In the genomic region with DNA sequence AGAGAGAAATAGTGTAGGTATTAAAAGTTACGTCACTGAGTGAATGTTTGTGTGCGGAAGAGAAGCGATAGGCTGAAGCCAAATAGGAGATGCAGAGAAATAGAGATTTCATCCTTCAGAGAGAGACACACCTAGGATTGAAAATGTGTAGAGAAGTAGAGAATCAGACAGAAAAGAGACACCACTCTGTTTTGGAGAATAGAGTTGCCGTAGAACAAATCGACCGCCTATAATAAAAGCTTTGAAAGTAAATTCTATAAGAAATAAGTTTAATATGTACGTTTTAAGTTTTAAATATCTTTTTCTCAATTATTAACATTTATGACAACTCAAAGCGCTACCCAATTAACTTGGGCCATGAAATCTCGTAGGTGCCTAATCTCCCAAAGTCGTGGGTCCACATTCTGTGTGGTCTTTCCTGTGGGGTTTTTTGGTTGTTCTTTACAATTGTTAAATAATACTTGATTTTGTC, we compare ENCODE assay signal across 4 worm cellular contexts.
A peak's percentile ranks its signal among the peaks of the same experiment; 100 is the strongest.
TF ChIP-seq lines count a peak whose summit lies in the region.

A gene (plus strand): TSS at position 448 of the 472 bp plus-strand sequence.

TF ChIP-seq in whole organism, L2 larva, 48 proteins besides CTCF, POLR2A, EP300 and RAD21 (continues in another document):
- TF ChIP-seq egl-27 (tag; optimal IDR thresholded peaks at IDR 0.05; lab: Kevin White, UChicago) = peak; percentile 9
- TF ChIP-seq aly-2 (tag; optimal IDR thresholded peaks at IDR 0.05; lab: Kevin White, UChicago) = no peak
- TF ChIP-seq skn-1 (tag; optimal IDR thresholded peaks at IDR 0.05; lab: Kevin White, UChicago) = no peak
- TF ChIP-seq elt-1 (tag; optimal IDR thresholded peaks at IDR 0.05; lab: Kevin White, UChicago) = no peak
- TF ChIP-seq sem-4 (tag; optimal IDR thresholded peaks at IDR 0.05; lab: Kevin White, UChicago) = peak; percentile 47
- TF ChIP-seq nhr-237 (tag; optimal IDR thresholded peaks at IDR 0.05; lab: Kevin White, UChicago) = no peak
- TF ChIP-seq nhr-77 (tag; optimal IDR thresholded peaks at IDR 0.05; lab: Kevin White, UChicago) = no peak
- peak; percentile 91 for TF ChIP-seq crh-2 (tag; optimal IDR thresholded peaks at IDR 0.05; lab: Kevin White, UChicago)
- no peak for TF ChIP-seq R02D3.7 (tag; optimal IDR thresholded peaks at IDR 0.05; lab: Kevin White, UChicago)
- TF ChIP-seq sma-3 (GFP tag; optimal IDR thresholded peaks at IDR 0.05; lab: Kevin White, UChicago) = peak; percentile 79
- TF ChIP-seq peb-1 (tag; optimal IDR thresholded peaks at IDR 0.05; lab: Kevin White, UChicago) = no peak
- no peak for TF ChIP-seq nhr-23 (tag; optimal IDR thresholded peaks at IDR 0.05; lab: Kevin White, UChicago)
- TF ChIP-seq lin-13 (GFP tag; optimal IDR thresholded peaks at IDR 0.05; lab: Kevin White, UChicago) = peak; percentile 79
- TF ChIP-seq zag-1 (tag; optimal IDR thresholded peaks at IDR 0.05; lab: Kevin White, UChicago) = no peak
- no peak for TF ChIP-seq unc-62 (GFP tag; optimal IDR thresholded peaks at IDR 0.05; lab: Kevin White, UChicago)
- no peak for TF ChIP-seq nhr-10 (tag; optimal IDR thresholded peaks at IDR 0.05; lab: Kevin White, UChicago)
- peak; percentile 64 for TF ChIP-seq nhr-21 (tag; optimal IDR thresholded peaks at IDR 0.05; lab: Kevin White, UChicago)
- peak; percentile 80 for TF ChIP-seq F13H6.1 (tag; optimal IDR thresholded peaks at IDR 0.05; lab: Kevin White, UChicago)
- peak; percentile 41 for TF ChIP-seq gmeb-1 (tag; optimal IDR thresholded peaks at IDR 0.05; lab: Kevin White, UChicago)
- no peak for TF ChIP-seq elt-3 (tag; optimal IDR thresholded peaks at IDR 0.05; lab: Kevin White, UChicago)
- peak; percentile 64 for TF ChIP-seq nhr-6 (tag; optimal IDR thresholded peaks at IDR 0.05; lab: Kevin White, UChicago)
- peak; percentile 83 for TF ChIP-seq nhr-129 (tag; optimal IDR thresholded peaks at IDR 0.05; lab: Kevin White, UChicago)

TF ChIP-seq in whole organism, L4 larva, 104 proteins besides CTCF, POLR2A, EP300 and RAD21 (continues in another document):
- TF ChIP-seq nhr-102 (tag; optimal IDR thresholded peaks at IDR 0.05; lab: Kevin White, UChicago) = peak; percentile 4
- peak; percentile 66 for TF ChIP-seq nhr-6 (tag; optimal IDR thresholded peaks at IDR 0.05; lab: Kevin White, UChicago)
- TF ChIP-seq unc-62 (GFP tag; optimal IDR thresholded peaks at IDR 0.05 in 1 of 2; lab: Kevin White, UChicago) = peak in 1 of 2 experiments; percentile 9
- no peak for TF ChIP-seq unc-62 (tag; optimal IDR thresholded peaks at IDR 0.05; lab: Kevin White, UChicago)
- no peak for TF ChIP-seq nhr-41 (GFP tag; IDR thresholded peaks at IDR 0.05; lab: Robert Waterston, UW)
- TF ChIP-seq dmd-6 (GFP tag; IDR thresholded peaks at IDR 0.05; lab: Robert Waterston, UW) = peak; percentile 59
- peak; percentile 47 for TF ChIP-seq T20F7.1 (GFP tag; optimal IDR thresholded peaks at IDR 0.05; lab: Kevin White, UChicago)
- peak; percentile 38 to 48 for TF ChIP-seq mdl-1 (tag; optimal IDR thresholded peaks at IDR 0.05; lab: Kevin White, UChicago)
- peak; percentile 3 for TF ChIP-seq unc-130 (GFP tag; optimal IDR thresholded peaks at IDR 0.05; lab: Kevin White, UChicago)
- TF ChIP-seq daf-19 (GFP tag; conservative IDR thresholded peaks at IDR 0.05; lab: Robert Waterston, UW) = no peak
- 0 out of 2 replicates have a peak, but pooled peaks have one; percentile 11 for TF ChIP-seq lin-1 (GFP tag; IDR thresholded peaks at IDR 0.05; lab: Robert Waterston, UW)
- peak; percentile 68 for TF ChIP-seq dpl-1 (GFP tag; optimal IDR thresholded peaks at IDR 0.05; lab: Kevin White, UChicago)
- no peak for TF ChIP-seq vab-7 (GFP tag; IDR thresholded peaks at IDR 0.05; lab: Robert Waterston, UW)
- TF ChIP-seq hmg-1.1 (GFP tag; IDR thresholded peaks at IDR 0.05; lab: Robert Waterston, UW) = peak; percentile 85
- peak; percentile 97 for TF ChIP-seq dve-1 (tag; optimal IDR thresholded peaks at IDR 0.05; lab: Kevin White, UChicago; ENCODE audit: insufficient read depth)
- peak; percentile 12 for TF ChIP-seq F37D6.2 (tag; optimal IDR thresholded peaks at IDR 0.05; lab: Kevin White, UChicago)
- TF ChIP-seq ztf-7 (tag; optimal IDR thresholded peaks at IDR 0.05; lab: Kevin White, UChicago) = peak; percentile 63
- peak; percentile 39; the same call in 1 of the 2 replicates for TF ChIP-seq pha-4 (GFP tag; IDR thresholded peaks at IDR 0.05; lab: Robert Waterston, UW)
- peak; percentile 18 for TF ChIP-seq pha-4 (tag; optimal IDR thresholded peaks at IDR 0.05; lab: Kevin White, UChicago)
- no peak for TF ChIP-seq zag-1 (tag; optimal IDR thresholded peaks at IDR 0.05; lab: Kevin White, UChicago)
- peak; percentile 28 for TF ChIP-seq nhr-77 (tag; optimal IDR thresholded peaks at IDR 0.05; lab: Kevin White, UChicago)

TF ChIP-seq in whole organism, late embryonic, 69 proteins besides CTCF, POLR2A, EP300 and RAD21 (continues in another document):
- no peak for TF ChIP-seq C38D4.7 (GFP tag; optimal IDR thresholded peaks at IDR 0.05; lab: Kevin White, UChicago)
- TF ChIP-seq tbx-2 (tag; optimal IDR thresholded peaks at IDR 0.05; lab: Kevin White, UChicago) = peak; percentile 91
- TF ChIP-seq pag-3 (tag; optimal IDR thresholded peaks at IDR 0.05; lab: Kevin White, UChicago; ENCODE audit: borderline replicate concordance) = peak; percentile 62
- TF ChIP-seq ceh-34 (tag; optimal IDR thresholded peaks at IDR 0.05; lab: Kevin White, UChicago) = peak; percentile 61
- peak; percentile 70 for TF ChIP-seq nfya-1 (tag; optimal IDR thresholded peaks at IDR 0.05; lab: Kevin White, UChicago)
- no peak for TF ChIP-seq ceh-30 (tag; optimal IDR thresholded peaks at IDR 0.05; lab: Kevin White, UChicago)
- no peak for TF ChIP-seq ceh-24 (tag; optimal IDR thresholded peaks at IDR 0.05; lab: Kevin White, UChicago)
- no peak for TF ChIP-seq ceh-45 (GFP tag; IDR thresholded peaks at IDR 0.05; lab: Robert Waterston, UW)
- peak; percentile 50 for TF ChIP-seq ceh-18 (tag; optimal IDR thresholded peaks at IDR 0.05; lab: Kevin White, UChicago)
- peak; percentile 56 for TF ChIP-seq unc-86 (tag; optimal IDR thresholded peaks at IDR 0.05; lab: Kevin White, UChicago)
- TF ChIP-seq ref-2 (tag; optimal IDR thresholded peaks at IDR 0.05; lab: Kevin White, UChicago) = peak; percentile 90
- peak; percentile 80 for TF ChIP-seq hlh-8 (tag; optimal IDR thresholded peaks at IDR 0.05; lab: Kevin White, UChicago)
- TF ChIP-seq syd-9 (tag; optimal IDR thresholded peaks at IDR 0.05; lab: Kevin White, UChicago) = peak; percentile 32
- peak; percentile 82 for TF ChIP-seq fax-1 (tag; optimal IDR thresholded peaks at IDR 0.05; lab: Kevin White, UChicago)
- TF ChIP-seq madf-2 (tag; optimal IDR thresholded peaks at IDR 0.05; lab: Kevin White, UChicago) = peak; percentile 57
- no peak for TF ChIP-seq ama-1 (optimal IDR thresholded peaks at IDR 0.05; lab: Kevin White, UChicago)
- TF ChIP-seq odd-2 (tag; optimal IDR thresholded peaks at IDR 0.05; lab: Kevin White, UChicago) = no peak
- no peak for TF ChIP-seq lin-11 (tag; optimal IDR thresholded peaks at IDR 0.05; lab: Kevin White, UChicago)
- no peak for TF ChIP-seq eyg-1 (tag; optimal IDR thresholded peaks at IDR 0.05; lab: Kevin White, UChicago)
- peak; percentile 58 for TF ChIP-seq pha-2 (tag; optimal IDR thresholded peaks at IDR 0.05; lab: Kevin White, UChicago)
- TF ChIP-seq F13H6.1 (tag; optimal IDR thresholded peaks at IDR 0.05; lab: Kevin White, UChicago) = peak; percentile 87
- TF ChIP-seq pros-1 (tag; optimal IDR thresholded peaks at IDR 0.05; lab: Kevin White, UChicago) = no peak
- no peak for TF ChIP-seq T23F11.4 (GFP tag; optimal IDR thresholded peaks at IDR 0.05; lab: Kevin White, UChicago)
- TF ChIP-seq mec-3 (tag; optimal IDR thresholded peaks at IDR 0.05; lab: Kevin White, UChicago; ENCODE audit: borderline replicate concordance) = no peak
- peak; percentile 99 for TF ChIP-seq ceh-31 (tag; optimal IDR thresholded peaks at IDR 0.05; lab: Kevin White, UChicago)

TF ChIP-seq in whole organism, mixed stage, embryonic, 35 proteins besides CTCF, POLR2A, EP300 and RAD21 (continues in another document):
- no peak for TF ChIP-seq nhr-28 (tag; optimal IDR thresholded peaks at IDR 0.05; lab: Kevin White, UChicago)
- no peak for TF ChIP-seq snpc-4 (tag; optimal IDR thresholded peaks at IDR 0.05; lab: Kevin White, UChicago)
- peak; percentile 43 for TF ChIP-seq ces-1 (GFP tag; optimal IDR thresholded peaks at IDR 0.05; lab: Kevin White, UChicago)
- TF ChIP-seq nhr-12 (tag; optimal IDR thresholded peaks at IDR 0.05; lab: Kevin White, UChicago) = no peak
- TF ChIP-seq mep-1 (tag; optimal IDR thresholded peaks at IDR 0.05; lab: Kevin White, UChicago) = peak; percentile 46
- no peak for TF ChIP-seq nhr-76 (tag; optimal IDR thresholded peaks at IDR 0.05; lab: Kevin White, UChicago)
- peak; percentile 63 for TF ChIP-seq sptf-1 (tag; optimal IDR thresholded peaks at IDR 0.05; lab: Kevin White, UChicago)
- no peak for TF ChIP-seq tbx-8 (GFP tag; optimal IDR thresholded peaks at IDR 0.05; lab: Kevin White, UChicago)
- peak; percentile 74 for TF ChIP-seq pha-4 (tag; optimal IDR thresholded peaks at IDR 0.05; lab: Kevin White, UChicago)
- no peak for TF ChIP-seq flh-1 (GFP tag; optimal IDR thresholded peaks at IDR 0.05; lab: Kevin White, UChicago)
- TF ChIP-seq unc-39 (tag; optimal IDR thresholded peaks at IDR 0.05; lab: Kevin White, UChicago) = no peak
- peak; percentile 26 for TF ChIP-seq zip-8 (tag; optimal IDR thresholded peaks at IDR 0.05; lab: Kevin White, UChicago)
- TF ChIP-seq ceh-83 (GFP tag; optimal IDR thresholded peaks at IDR 0.05; lab: Kevin White, UChicago) = no peak
- TF ChIP-seq ceh-39 (tag; optimal IDR thresholded peaks at IDR 0.05; lab: Kevin White, UChicago) = no peak
- TF ChIP-seq lin-32 (GFP tag; optimal IDR thresholded peaks at IDR 0.05; lab: Kevin White, UChicago) = no peak
- TF ChIP-seq lsy-2 (tag; optimal IDR thresholded peaks at IDR 0.05; lab: Kevin White, UChicago) = peak; percentile 34
- TF ChIP-seq mab-5 (tag; optimal IDR thresholded peaks at IDR 0.05; lab: Kevin White, UChicago) = no peak
- no peak for TF ChIP-seq elt-3 (tag; optimal IDR thresholded peaks at IDR 0.05; lab: Kevin White, UChicago)
- TF ChIP-seq mls-2 (tag; optimal IDR thresholded peaks at IDR 0.05; lab: Kevin White, UChicago) = peak; percentile 9
- TF ChIP-seq M03D4.4 (tag; optimal IDR thresholded peaks at IDR 0.05; lab: Kevin White, UChicago) = peak; percentile 28
- peak; percentile 41 for TF ChIP-seq nhr-2 (tag; optimal IDR thresholded peaks at IDR 0.05; lab: Kevin White, UChicago)
- TF ChIP-seq ham-2 (GFP tag; optimal IDR thresholded peaks at IDR 0.05; lab: Kevin White, UChicago) = peak; percentile 84
- no peak for TF ChIP-seq lin-13 (tag; optimal IDR thresholded peaks at IDR 0.05; lab: Kevin White, UChicago)
- TF ChIP-seq sem-2 (GFP tag; optimal IDR thresholded peaks at IDR 0.05; lab: Kevin White, UChicago) = no peak
- no peak for TF ChIP-seq cnd-1 (tag; optimal IDR thresholded peaks at IDR 0.05; lab: Kevin White, UChicago)
- TF ChIP-seq ceh-43 (GFP tag; optimal IDR thresholded peaks at IDR 0.05; lab: Kevin White, UChicago) = no peak
- TF ChIP-seq hlh-1 (tag; optimal IDR thresholded peaks at IDR 0.05; lab: Kevin White, UChicago) = no peak
- no peak for TF ChIP-seq drap-1 (GFP tag; optimal IDR thresholded peaks at IDR 0.05; lab: Kevin White, UChicago)
- no peak for TF ChIP-seq ztf-11 (tag; optimal IDR thresholded peaks at IDR 0.05; lab: Kevin White, UChicago)
